Fruit fly (Drosophila melanogaster): Measurements from ENCODE around the gene CG10286.

dm6 chr3R:6352436-6352835 is 16.3 kb upstream of the CG10286 start:
- TF ChIP-seq CG8478 (optimal IDR thresholded peaks at IDR 0.05) (no peak), CTCF (optimal IDR thresholded peaks at IDR 0.05) (no peak)
